Worm (Caenorhabditis elegans): ENCODE data around the gene sir-2.2.

DNA sequence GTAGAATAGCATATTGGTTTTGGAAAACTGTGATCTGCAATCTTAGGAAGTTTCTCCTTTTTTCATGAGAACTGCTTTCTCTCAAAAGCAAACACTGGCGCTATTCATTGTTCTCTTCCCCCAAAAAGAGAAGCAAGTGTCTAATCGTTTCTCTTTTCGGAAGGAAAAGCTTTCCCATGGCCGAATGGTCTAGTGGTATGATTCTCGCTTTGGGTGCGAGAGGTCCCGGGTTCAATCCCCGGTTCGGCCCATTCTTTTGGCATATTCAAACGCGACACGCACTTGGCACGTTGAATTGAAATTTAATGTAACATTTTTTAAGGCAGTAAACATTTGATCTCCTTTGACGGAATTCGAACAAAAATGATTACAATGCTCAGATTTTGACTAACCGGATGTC lies 20.0 kb upstream of the sir-2.2 start:
- TF ChIP-seq elt-3 (tag; optimal IDR thresholded peaks at IDR 0.05), result no peak
- no peak for TF ChIP-seq ama-1 (optimal IDR thresholded peaks at IDR 0.05)
- no peak for TF ChIP-seq ZK546.5 (tag; optimal IDR thresholded peaks at IDR 0.05)
